Worm (Caenorhabditis elegans) whole organism, late embryonic: ENCODE measurements around the gene tsct-1.

Source experiments
- C08G9.2 ChIP-seq: sonication (generic microtip); optimal IDR thresholded peaks from 2 replicates; lab custom pipeline; 2016; ENCODE audit warnings: mild to moderate bottlenecking, missing genetic modification characterization, moderate library complexity, missing compliant biosample characterization
- C38D4.7 ChIP-seq: fragments of 200-800 bp; sonication (Bioruptor generic); optimal IDR thresholded peaks from 2 replicates; lab custom pipeline; 2018; ENCODE audit warnings: mild to moderate bottlenecking, missing genetic modification characterization, moderate library complexity, missing compliant biosample characterization
- K02D7.2 ChIP-seq: sonication (generic microtip); optimal IDR thresholded peaks from 2 replicates; lab custom pipeline; 2017; ENCODE audit warnings: mild to moderate bottlenecking, missing genetic modification characterization, missing compliant biosample characterization
- K09A11.1 ChIP-seq: sonication (generic microtip); optimal IDR thresholded peaks from 2 replicates; lab custom pipeline; 2017; ENCODE audit warnings: antibody characterized with exemption, mild to moderate bottlenecking, missing genetic modification characterization, missing compliant biosample characterization; ENCODE audit not compliant: insufficient read depth
- ceh-14 ChIP-seq: sonication (generic microtip); optimal IDR thresholded peaks from 2 replicates; lab custom pipeline; 2016; ENCODE audit warnings: missing genotype, missing genetic modification characterization, missing compliant biosample characterization
- ceh-18 ChIP-seq: sonication (generic microtip); optimal IDR thresholded peaks from 2 replicates; lab custom pipeline; 2016; ENCODE audit warnings: missing genetic modification characterization, missing compliant biosample characterization
- ceh-2 ChIP-seq: sonication (generic microtip); optimal IDR thresholded peaks from 2 replicates; lab custom pipeline; 2016; ENCODE audit warnings: missing genotype, missing genetic modification characterization, missing compliant biosample characterization
- ceh-22 ChIP-seq: sonication (generic microtip); optimal IDR thresholded peaks from 2 replicates; lab custom pipeline; 2017; ENCODE audit warnings: missing biosample characterization, missing genetic modification characterization
- ceh-31 ChIP-seq: sonication (generic microtip); optimal IDR thresholded peaks from 2 replicates; lab custom pipeline; 2016; ENCODE audit warnings: missing genetic modification characterization, missing compliant biosample characterization
- ceh-6 ChIP-seq: fragments of 200-800 bp; sonication (Bioruptor generic); optimal IDR thresholded peaks from 2 replicates; lab custom pipeline; 2018; ENCODE audit warnings: mild to moderate bottlenecking, missing genetic modification characterization, missing compliant biosample characterization
- che-1 ChIP-seq: sonication (generic microtip); optimal IDR thresholded peaks from 2 replicates; lab custom pipeline; 2016; ENCODE audit warnings: mild to moderate bottlenecking, missing genetic modification characterization, missing compliant biosample characterization
- dve-1 ChIP-seq: sonication (generic microtip); optimal IDR thresholded peaks from 2 replicates; lab custom pipeline; 2017; ENCODE audit warnings: antibody characterized with exemption, mild to moderate bottlenecking, missing genetic modification characterization, missing compliant biosample characterization
- elt-4 ChIP-seq: sonication (generic microtip); optimal IDR thresholded peaks from 2 replicates; lab custom pipeline; 2016; ENCODE audit warnings: missing genetic modification characterization, missing compliant biosample characterization
- ets-4 ChIP-seq: sonication (generic microtip); optimal IDR thresholded peaks from 2 replicates; lab custom pipeline; 2016; ENCODE audit warnings: missing genetic modification characterization, missing compliant biosample characterization
- eyg-1 ChIP-seq: sonication (generic microtip); optimal IDR thresholded peaks from 2 replicates; lab custom pipeline; 2016; ENCODE audit warnings: missing genotype, missing genetic modification characterization, missing compliant biosample characterization
- fax-1 ChIP-seq: sonication (generic microtip); optimal IDR thresholded peaks from 2 replicates; lab custom pipeline; 2016; ENCODE audit warnings: missing genotype, missing genetic modification characterization, missing compliant biosample characterization
- fkh-10 ChIP-seq: fragments of 150-350 bp; optimal IDR thresholded peaks from 2 replicates; lab custom pipeline; 2014; ENCODE audit warnings: missing biosample characterization, missing genetic modification reagents, missing genetic modification characterization
- hlh-13 ChIP-seq: fragments of 200-800 bp; sonication (Bioruptor generic); optimal IDR thresholded peaks from 2 replicates; lab custom pipeline; 2018; ENCODE audit warnings: mild to moderate bottlenecking, missing genetic modification characterization, missing compliant biosample characterization
- hlh-15 ChIP-seq: sonication (generic microtip); optimal IDR thresholded peaks from 2 replicates; lab custom pipeline; 2016; ENCODE audit warnings: missing genetic modification characterization, missing compliant biosample characterization
- hlh-30 ChIP-seq: sonication (generic microtip); optimal IDR thresholded peaks from 2 replicates; lab custom pipeline; 2017; ENCODE audit warnings: antibody characterized with exemption, missing genetic modification characterization, missing compliant biosample characterization; ENCODE audit not compliant: insufficient read depth
- hlh-6 ChIP-seq: sonication (generic microtip); optimal IDR thresholded peaks from 2 replicates; lab custom pipeline; 2016; ENCODE audit warnings: missing genotype, missing genetic modification characterization, missing compliant biosample characterization
- lim-6 ChIP-seq: sonication (generic microtip); optimal IDR thresholded peaks from 2 replicates; lab custom pipeline; 2016; ENCODE audit warnings: missing genetic modification characterization, missing compliant biosample characterization
- madf-2 ChIP-seq: sonication (generic microtip); optimal IDR thresholded peaks from 2 replicates; lab custom pipeline; 2017; ENCODE audit warnings: missing genetic modification characterization, missing compliant biosample characterization
- mec-3 ChIP-seq: sonication (generic microtip); optimal IDR thresholded peaks from 2 replicates; lab custom pipeline; 2016; ENCODE audit warnings: borderline replicate concordance, missing genetic modification characterization, missing compliant biosample characterization
- nfya-1 ChIP-seq: sonication (generic microtip); optimal IDR thresholded peaks from 2 replicates; lab custom pipeline; 2017; ENCODE audit warnings: missing genetic modification characterization, mild to moderate bottlenecking, missing compliant biosample characterization, antibody characterized with exemption, moderate library complexity
- nhr-11 ChIP-seq: fragments of 150-350 bp; optimal IDR thresholded peaks from 2 replicates; lab custom pipeline; 2014; ENCODE audit warnings: missing biosample characterization, missing genetic modification characterization
- npax-4 ChIP-seq: sonication (generic microtip); optimal IDR thresholded peaks from 2 replicates; lab custom pipeline; 2016; ENCODE audit warnings: missing genetic modification characterization, missing compliant biosample characterization
- odd-2 ChIP-seq: sonication (generic microtip); optimal IDR thresholded peaks from 2 replicates; lab custom pipeline; 2017; ENCODE audit warnings: antibody characterized with exemption, mild to moderate bottlenecking, missing genetic modification characterization, missing compliant biosample characterization
- pag-3 ChIP-seq: sonication (generic microtip); optimal IDR thresholded peaks from 2 replicates; lab custom pipeline; 2016; ENCODE audit warnings: missing compliant biosample characterization, missing genetic modification characterization, borderline replicate concordance
- pat-9 ChIP-seq: fragments of 200-800 bp; sonication (Bioruptor generic); optimal IDR thresholded peaks from 2 replicates; lab custom pipeline; 2018; ENCODE audit warnings: mild to moderate bottlenecking, missing genetic modification characterization, moderate library complexity, missing compliant biosample characterization
- pax-1 ChIP-seq: fragments of 150-350 bp; optimal IDR thresholded peaks from 2 replicates; lab custom pipeline; 2014; ENCODE audit warnings: missing biosample characterization, missing genetic modification characterization
- pha-4 ChIP-seq: fragments of 150-350 bp; optimal IDR thresholded peaks from 2 replicates; lab custom pipeline; 2018; ENCODE audit warnings: missing biosample characterization, missing genetic modification reagents, missing genetic modification characterization
- pqm-1 ChIP-seq: sonication (generic microtip); optimal IDR thresholded peaks from 2 replicates; lab custom pipeline; 2016; ENCODE audit warnings: missing genetic modification characterization, missing compliant biosample characterization
- pros-1 ChIP-seq: fragments of 150-350 bp; optimal IDR thresholded peaks from 2 replicates; lab custom pipeline; 2014; ENCODE audit warnings: missing biosample characterization, missing genetic modification reagents, missing genetic modification characterization
- ref-2 ChIP-seq: sonication (generic microtip); optimal IDR thresholded peaks from 2 replicates; lab custom pipeline; 2016; ENCODE audit warnings: missing genetic modification characterization, missing compliant biosample characterization
- rnt-1 ChIP-seq: sonication (generic microtip); optimal IDR thresholded peaks from 2 replicates; lab custom pipeline; 2016; ENCODE audit warnings: missing genetic modification characterization, missing compliant biosample characterization
- sdc-2 ChIP-seq: sonication (generic microtip); optimal IDR thresholded peaks from 2 replicates; lab custom pipeline; 2016; ENCODE audit warnings: missing genotype, missing genetic modification characterization, missing compliant biosample characterization
- sox-2 ChIP-seq: fragments of 200-800 bp; sonication (Bioruptor generic); IDR thresholded peaks from 2 replicates; pipeline ENCODE4 v1.3.6; 2022; ENCODE audit warnings: missing genetic modification reagents, missing genetic modification characterization, missing compliant biosample characterization
- sox-4 ChIP-seq: sonication (generic microtip); optimal IDR thresholded peaks from 2 replicates; lab custom pipeline; 2017; ENCODE audit warnings: mild to moderate bottlenecking, missing genetic modification characterization, inconsistent platforms, missing compliant biosample characterization
- tbx-2 ChIP-seq: sonication (generic microtip); optimal IDR thresholded peaks from 2 replicates; lab custom pipeline; 2016; ENCODE audit warnings: missing genetic modification characterization, missing compliant biosample characterization
- tbx-7 ChIP-seq: sonication (generic microtip); optimal IDR thresholded peaks from 2 replicates; lab custom pipeline; 2016; ENCODE audit warnings: missing genotype, missing genetic modification characterization, missing compliant biosample characterization
- ttx-3 ChIP-seq: sonication (generic microtip); optimal IDR thresholded peaks from 2 replicates; lab custom pipeline; 2016; ENCODE audit warnings: missing genetic modification reagents, missing genetic modification characterization, missing compliant biosample characterization
- unc-3 ChIP-seq, 2 experiments: fragments of 200-800 bp in 1 of 2; sonication (Bioruptor generic) in 1 of 2; sonication (generic microtip) in 1 of 2; conservative IDR thresholded peaks in 1 of 2; optimal IDR thresholded peaks in 1 of 2; 2 replicates each; pipeline versions ENCODE4 v1.3.6 to Lab custom; 2016 to 2022; ENCODE audit warnings: missing compliant biosample characterization in 2 of 2, missing genetic modification characterization in 2 of 2, missing genetic modification reagents in 1 of 2
- unc-42 ChIP-seq: sonication (generic microtip); optimal IDR thresholded peaks from 2 replicates; lab custom pipeline; 2016; ENCODE audit warnings: missing genotype, missing genetic modification characterization, missing compliant biosample characterization
- zip-5 ChIP-seq: sonication (generic microtip); optimal IDR thresholded peaks from 2 replicates; lab custom pipeline; 2016; ENCODE audit warnings: missing genetic modification characterization, missing compliant biosample characterization
- ztf-16 ChIP-seq: sonication (generic microtip); optimal IDR thresholded peaks from 2 replicates; lab custom pipeline; 2017; ENCODE audit warnings: missing genetic modification characterization, missing compliant biosample characterization

Gene tsct-1

DNA sequence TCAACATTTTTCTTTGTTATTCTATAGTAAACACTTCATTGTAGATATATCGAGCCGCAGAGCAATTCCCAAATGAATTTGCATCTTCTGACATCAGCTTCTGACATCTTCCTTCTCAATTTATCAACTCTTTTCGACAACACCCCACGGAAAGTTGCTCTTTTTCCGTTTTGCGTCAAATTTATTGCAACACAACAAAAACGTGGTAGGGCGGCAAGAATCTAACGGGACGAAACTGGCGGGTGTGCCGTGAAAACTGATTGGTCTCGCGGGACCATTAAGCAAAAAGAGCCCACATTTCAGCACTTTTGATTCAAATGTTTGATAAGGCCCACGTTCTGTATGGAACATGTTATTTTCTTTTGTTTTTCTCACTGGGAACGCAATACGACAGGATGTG lies 29.2 kb upstream of the tsct-1 start:
- TF ChIP-seq mec-3 (tag; lab: Kevin White, UChicago) (no peak), pros-1 (tag; lab: Kevin White, UChicago) (no peak), madf-2 (tag; lab: Kevin White, UChicago) (no peak), unc-3 (GFP tag; conservative IDR thresholded peaks at IDR 0.05; lab: Robert Waterston, UW) (0 out of 2 replicates have a peak, but pooled peaks have one; percentile 29), unc-3 (tag; optimal IDR thresholded peaks at IDR 0.05; lab: Kevin White, UChicago) (peak; percentile 35), pag-3 (tag; lab: Kevin White, UChicago) (no peak), C38D4.7 (GFP tag; lab: Kevin White, UChicago) (no peak), hlh-15 (tag; lab: Kevin White, UChicago) (no peak), pqm-1 (tag; lab: Kevin White, UChicago) (no peak)

DNA sequence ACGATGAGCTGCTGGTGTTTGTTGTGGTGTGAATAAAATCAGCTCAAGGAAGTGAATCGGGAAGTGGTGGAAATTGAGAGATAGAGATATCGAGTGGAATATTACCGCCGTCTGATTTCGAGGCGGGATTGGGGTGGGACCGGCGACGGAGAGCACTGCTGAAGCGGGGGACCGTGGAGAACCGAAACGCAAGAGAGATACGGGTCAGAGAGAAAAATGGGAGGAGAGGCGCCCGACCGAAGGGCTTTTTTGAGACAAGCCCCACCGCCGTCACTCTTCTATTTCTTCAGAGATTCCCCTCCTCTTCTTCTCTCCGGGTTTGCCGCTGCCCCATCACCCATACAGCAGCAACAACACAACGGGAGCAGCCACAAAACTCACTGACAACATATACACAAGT lies 27.9 kb upstream of the tsct-1 start:
- TF ChIP-seq sox-2: no peak
- TF ChIP-seq pqm-1 (tag; lab: Kevin White, UChicago): no peak
- TF ChIP-seq rnt-1: peak; percentile 8
- peak; percentile 3 for TF ChIP-seq ceh-18 (tag; lab: Kevin White, UChicago)
- no peak for TF ChIP-seq C38D4.7 (GFP tag; lab: Kevin White, UChicago)
- TF ChIP-seq eyg-1 (tag; lab: Kevin White, UChicago): no peak
- TF ChIP-seq nfya-1 (tag; lab: Kevin White, UChicago): no peak

ce11 chrX:12406592-12406991 lies 27.3 kb upstream of the tsct-1 start:
- TF ChIP-seq npax-4 (no peak), K02D7.2 (tag; lab: Kevin White, UChicago) (no peak), fax-1 (tag; lab: Kevin White, UChicago) (no peak), C38D4.7 (GFP tag; lab: Kevin White, UChicago) (no peak), K09A11.1 (tag; lab: Kevin White, UChicago) (no peak), fkh-10 (GFP tag; lab: Kevin White, UChicago) (no peak), ceh-2 (tag; lab: Kevin White, UChicago) (no peak), tbx-7 (no peak), ztf-16 (no peak), hlh-13 (GFP tag; lab: Kevin White, UChicago) (no peak), hlh-30 (tag; lab: Kevin White, UChicago) (no peak), elt-4 (tag; lab: Kevin White, UChicago) (no peak), nfya-1 (tag; lab: Kevin White, UChicago) (no peak), ttx-3 (no peak), hlh-6 (tag; lab: Kevin White, UChicago) (no peak), unc-42 (tag; lab: Kevin White, UChicago) (no peak), odd-2 (tag; lab: Kevin White, UChicago) (no peak), ceh-6 (GFP tag; lab: Kevin White, UChicago) (no peak)

DNA sequence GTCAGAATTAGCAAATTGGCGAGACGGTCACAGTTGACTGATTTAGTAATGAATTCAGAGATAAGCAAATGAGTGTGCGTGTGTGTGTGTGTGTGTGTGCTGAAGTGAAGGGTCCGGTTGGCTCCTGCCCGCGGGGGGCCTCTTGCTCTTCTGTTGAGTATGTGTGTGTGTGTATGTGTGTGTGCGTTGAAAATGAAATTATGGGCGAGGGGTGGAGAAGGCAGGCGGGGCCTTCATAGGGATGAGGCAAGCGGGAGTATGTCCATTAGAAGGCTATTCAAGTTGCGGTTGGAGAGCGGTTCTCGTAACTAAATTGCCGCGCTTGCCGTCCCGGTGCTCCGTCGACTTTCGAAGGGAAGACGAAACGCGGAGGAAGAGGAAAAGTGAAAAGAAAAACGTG lies 26.6 kb upstream of the tsct-1 start:
- TF ChIP-seq pax-1 (tag; lab: Kevin White, UChicago) (no peak), lim-6 (tag; lab: Kevin White, UChicago) (no peak), elt-4 (tag; lab: Kevin White, UChicago) (no peak), sox-4 (tag; lab: Kevin White, UChicago) (peak; percentile 23), che-1 (tag; lab: Kevin White, UChicago) (no peak), nfya-1 (tag; lab: Kevin White, UChicago) (peak; percentile 42), pha-4 (tag; lab: Kevin White, UChicago) (no peak), nhr-11 (no peak), sdc-2 (tag; lab: Kevin White, UChicago) (peak; percentile 8), unc-42 (tag; lab: Kevin White, UChicago) (peak; percentile 100), pros-1 (tag; lab: Kevin White, UChicago) (no peak), zip-5 (tag; lab: Kevin White, UChicago) (no peak), ref-2 (tag; lab: Kevin White, UChicago) (peak; percentile 57), fkh-10 (GFP tag; lab: Kevin White, UChicago) (peak; percentile 19), ceh-14 (tag; lab: Kevin White, UChicago) (peak; percentile 37), hlh-6 (tag; lab: Kevin White, UChicago) (peak; percentile 30), tbx-2 (tag; lab: Kevin White, UChicago) (peak; percentile 47), C08G9.2 (no peak), ceh-31 (peak; percentile 88), ets-4 (tag; lab: Kevin White, UChicago) (no peak), pat-9 (tag; lab: Kevin White, UChicago) (no peak), ceh-22 (tag; lab: Kevin White, UChicago) (no peak), dve-1 (no peak), pag-3 (tag; lab: Kevin White, UChicago) (no peak)
